Fruit fly (Drosophila melanogaster): ENCODE results near the gene CG11438.

Gene CG11438

DNA sequence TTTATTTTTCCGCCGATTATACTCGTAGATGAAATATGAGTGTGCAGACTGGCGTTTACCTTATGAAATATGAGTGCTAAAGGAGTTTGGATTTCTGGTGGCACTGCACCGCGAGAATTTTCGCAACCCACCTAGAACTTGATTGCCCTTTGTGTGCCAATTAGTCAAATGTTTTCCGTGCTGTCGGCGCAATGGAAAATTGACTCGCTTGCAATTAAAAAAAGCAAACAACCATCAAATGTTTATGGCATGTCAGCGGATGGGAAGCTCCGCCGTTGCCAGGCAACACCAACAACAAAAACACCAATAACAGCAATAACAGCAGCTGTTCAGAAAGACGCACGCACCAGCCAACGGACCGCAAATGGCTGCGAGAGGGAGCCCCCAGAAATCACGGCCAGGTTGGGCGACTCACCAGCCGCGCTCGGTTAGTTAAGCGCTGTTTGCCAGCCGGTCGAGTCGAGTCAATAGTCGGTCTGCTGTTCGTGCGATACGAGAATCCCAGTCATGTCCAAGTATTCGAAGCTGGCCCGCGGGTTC, 1.1 kb downstream of the CG11438 start:
- TF ChIP-seq nom (GFP tag; optimal IDR thresholded peaks at IDR 0.05) (peak; percentile 5), vnd (GFP tag; IDR thresholded peaks at IDR 0.05; ENCODE audit: partially characterized antibody) (0 out of 3 replicates have a peak, but pooled peaks have one; percentile 18), chinmo (GFP tag; IDR thresholded peaks at IDR 0.05; ENCODE audit: partially characterized antibody) (peak; percentile 33; the same call in 1 of the 4 replicates), Med (GFP tag) (peak; percentile 52), her (GFP tag; optimal IDR thresholded peaks at IDR 0.05) (no peak), bsh (GFP tag; optimal IDR thresholded peaks at IDR 0.05) (peak in 1 of 2 experiments; percentile 29), cwo (GFP tag; optimal IDR thresholded peaks at IDR 0.05) (no peak), Antp (GFP tag; optimal IDR thresholded peaks at IDR 0.05) (no peak), CG12769 (tag; optimal IDR thresholded peaks at IDR 0.05) (peak; percentile 47), Awh (GFP tag; IDR thresholded peaks at IDR 0.05) (no peak)

DNA sequence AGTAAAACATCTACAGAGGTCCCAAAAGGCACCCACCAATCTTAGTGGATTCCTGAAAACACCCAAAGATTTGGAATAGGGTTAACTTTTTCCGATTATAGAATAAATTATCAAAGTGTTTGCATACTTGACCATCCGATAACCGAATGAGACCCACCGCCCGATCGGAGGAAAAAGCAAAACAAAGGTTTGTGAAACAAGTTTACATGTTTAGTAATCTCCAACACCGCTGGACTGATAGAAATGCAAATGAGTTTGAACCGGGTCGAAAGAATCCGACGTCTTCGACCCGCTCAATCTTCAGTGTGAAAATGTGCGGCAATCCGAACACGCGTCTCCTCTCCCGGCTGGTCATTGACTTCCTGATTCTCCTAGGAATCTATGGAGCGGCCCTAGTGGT, 3.1 kb downstream of the CG11438 start, which contains the start of gene CG11437:
CG11437 (plus strand) TSS at position 301 of the 400 bp plus-strand sequence.
- TF ChIP-seq stwl (tag; optimal IDR thresholded peaks at IDR 0.05) (no peak), ERR (GFP tag; optimal IDR thresholded peaks at IDR 0.05) (no peak), dimm (GFP tag; IDR thresholded peaks at IDR 0.05) (no peak), Abd-B (GFP tag; optimal IDR thresholded peaks at IDR 0.05) (no peak), luna (GFP tag; optimal IDR thresholded peaks at IDR 0.05) (no peak), PHDP (tag; optimal IDR thresholded peaks at IDR 0.05) (no peak), HmgD (GFP tag; optimal IDR thresholded peaks at IDR 0.05) (no peak), sd (tag; optimal IDR thresholded peaks at IDR 0.05) (peak; percentile 29), usp (GFP tag; optimal IDR thresholded peaks at IDR 0.05) (no peak), Med (GFP tag) (peak; percentile 37), C15 (GFP tag; IDR thresholded peaks at IDR 0.05) (no peak), CG9609 (GFP tag; optimal IDR thresholded peaks at IDR 0.05) (no peak), CG13894 (tag; optimal IDR thresholded peaks at IDR 0.05) (peak; percentile 75), CG12219 (GFP tag; optimal IDR thresholded peaks at IDR 0.05) (no peak), CG12769 (tag; optimal IDR thresholded peaks at IDR 0.05) (peak; percentile 42), maf-S (GFP tag; optimal IDR thresholded peaks at IDR 0.05) (no peak), cas (GFP tag; IDR thresholded peaks at IDR 0.05) (no peak), vvl (GFP tag; IDR thresholded peaks at IDR 0.05) (peak; percentile 67), zen2 (GFP tag; IDR thresholded peaks at IDR 0.05; ENCODE audit: partially characterized antibody) (no peak), phol (tag; optimal IDR thresholded peaks at IDR 0.05) (no peak)

- peak; percentile 66 for TF ChIP-seq sens (GFP tag)
- TF ChIP-seq CG18619 (GFP tag; optimal IDR thresholded peaks at IDR 0.05): no peak
- peak; percentile 23 for TF ChIP-seq CTCF (GFP tag; optimal IDR thresholded peaks at IDR 0.05)
- no peak for TF ChIP-seq CG3163 (GFP tag; optimal IDR thresholded peaks at IDR 0.05)
- peak; percentile 22 for TF ChIP-seq Jarid2 (GFP tag; optimal IDR thresholded peaks at IDR 0.05)
- TF ChIP-seq Drgx (GFP tag; IDR thresholded peaks at IDR 0.05): no peak
- peak; percentile 2 for TF ChIP-seq pita (GFP tag; optimal IDR thresholded peaks at IDR 0.05)
- peak in 1 of 2 experiments; percentile 92 for TF ChIP-seq Pdp1 (GFP tag; optimal IDR thresholded peaks at IDR 0.05)
- no peak for TF ChIP-seq tx (GFP tag; optimal IDR thresholded peaks at IDR 0.05)
- no peak for TF ChIP-seq hb (GFP tag; IDR thresholded peaks at IDR 0.05; ENCODE audit: partially characterized antibody)
- no peak for TF ChIP-seq CG8290 (GFP tag; optimal IDR thresholded peaks at IDR 0.05)
- TF ChIP-seq CG8290 (tag; optimal IDR thresholded peaks at IDR 0.05): no peak
- TF ChIP-seq stwl (tag; optimal IDR thresholded peaks at IDR 0.05): peak; percentile 29
- no peak for TF ChIP-seq Eip74EF (GFP tag; optimal IDR thresholded peaks at IDR 0.05)
- TF ChIP-seq CG9437 (GFP tag; optimal IDR thresholded peaks at IDR 0.05): peak; percentile 98
- TF ChIP-seq gfzf (GFP tag; optimal IDR thresholded peaks at IDR 0.05): no peak
- no peak for TF ChIP-seq ash1 (GFP tag; optimal IDR thresholded peaks at IDR 0.05)
- TF ChIP-seq CG2120 (GFP tag; optimal IDR thresholded peaks at IDR 0.05): no peak
- TF ChIP-seq chinmo (GFP tag; IDR thresholded peaks at IDR 0.05; ENCODE audit: partially characterized antibody): 0 out of 4 replicates have a peak, but pooled peaks have one; percentile 42
- TF ChIP-seq MBD-R2 (GFP tag; IDR thresholded peaks at IDR 0.05): no peak
- TF ChIP-seq hth (optimal IDR thresholded peaks at IDR 0.05): no peak
- TF ChIP-seq dmrt11E (tag; optimal IDR thresholded peaks at IDR 0.05): no peak
Measured at dm6 chr3L:22470299-22470791, 4.9 kb downstream of the CG11438 start, which contains the start of gene CG11426. Gene CG11426, plus strand, starts transcription at chr3L:22470556.
